Worm (Caenorhabditis elegans): ENCODE data around the gene clec-74.

ce11 chrIV:3907506-3908188, 49.2 kb upstream of the clec-74 start, which contains the start of the genes F56D6.22 and F56D6.12:
- no peak for TF ChIP-seq ets-7 (tag; optimal IDR thresholded peaks at IDR 0.05)
- no peak for TF ChIP-seq tbx-37 (GFP tag; conservative IDR thresholded peaks at IDR 0.05)
- TF ChIP-seq hnd-1 (tag; optimal IDR thresholded peaks at IDR 0.05): no peak
- TF ChIP-seq F13C5.2 (tag; optimal IDR thresholded peaks at IDR 0.05): no peak
- TF ChIP-seq ama-1 (optimal IDR thresholded peaks at IDR 0.05): no peak
- TF ChIP-seq hmg-4 (GFP tag; optimal IDR thresholded peaks at IDR 0.05): no peak
- TF ChIP-seq aly-1 (tag; optimal IDR thresholded peaks at IDR 0.05): no peak
- TF ChIP-seq B0310.2 (tag; optimal IDR thresholded peaks at IDR 0.05): no peak
